Worm (Caenorhabditis elegans) whole organism, L4 larva: ENCODE measurements around the gene rgs-5.

Experiments
- D1046.2 ChIP-seq: fragments of 200-800 bp; sonication (Bioruptor generic); IDR thresholded peaks from 2 replicates; pipeline ENCODE4 v1.3.6; 2022; ENCODE audit warnings: missing genetic modification characterization, missing compliant biosample characterization
- F44E2.7 ChIP-seq: fragments of 200-800 bp; sonication (Bioruptor generic); IDR thresholded peaks from 2 replicates; pipeline ENCODE4 v2.1.2; 2022; ENCODE audit warnings: missing genetic modification characterization, missing compliant biosample characterization
- F49E8.2 ChIP-seq: sonication (generic microtip); optimal IDR thresholded peaks from 2 replicates; lab custom pipeline; 2016; ENCODE audit warnings: missing compliant biosample characterization, mild to moderate bottlenecking, missing genetic modification characterization, borderline replicate concordance
- ZK337.2 ChIP-seq: fragments of 200-800 bp; sonication (Bioruptor generic); IDR thresholded peaks from 2 replicates; pipeline ENCODE4 v1.3.6; 2022; ENCODE audit warnings: missing genetic modification reagents, missing genetic modification characterization, missing compliant biosample characterization
- aha-1 ChIP-seq: fragments of 150-350 bp; peaks from one replicate; lab custom pipeline; 2014; ENCODE audit warnings: missing biosample characterization, missing genetic modification characterization
- aly-2 ChIP-seq: sonication (generic microtip); optimal IDR thresholded peaks from 2 replicates; lab custom pipeline; 2018; ENCODE audit warnings: missing biosample characterization, missing genetic modification characterization
- ceh-44 ChIP-seq: fragments of 200-800 bp; sonication (Bioruptor generic); IDR thresholded peaks from 2 replicates; pipeline ENCODE4 v1.3.6; 2022; ENCODE audit warnings: missing genetic modification reagents, missing genetic modification characterization, missing compliant biosample characterization
- ceh-62 ChIP-seq: sonication (generic microtip); optimal IDR thresholded peaks from 2 replicates; lab custom pipeline; 2017; ENCODE audit warnings: missing biosample characterization, missing genetic modification characterization
- ces-1 ChIP-seq: fragments of 150-350 bp; sonication (generic microtip); optimal IDR thresholded peaks from 4 replicates; lab custom pipeline; 2014; ENCODE audit warnings: missing biosample characterization, missing genetic modification reagents, missing genetic modification characterization
- daf-16 ChIP-seq, 3 experiments: sonication (generic microtip); optimal IDR thresholded peaks; 2 replicates each; lab custom pipeline; 2016 to 2017; ENCODE audit warnings: missing genetic modification characterization in 3 of 3, missing genetic modification reagents in 3 of 3, mild to moderate bottlenecking in 2 of 3, missing compliant biosample characterization in 2 of 3, missing biosample characterization in 1 of 3, moderate library complexity in 1 of 3
- daf-19 ChIP-seq: fragments of 200-800 bp; sonication (Bioruptor generic); conservative IDR thresholded peaks from 2 replicates; pipeline ENCODE4 v1.3.6; 2022; ENCODE audit warnings: missing genetic modification characterization, missing compliant biosample characterization
- dmd-9 ChIP-seq: fragments of 200-800 bp; sonication (Bioruptor generic); IDR thresholded peaks from 2 replicates; pipeline ENCODE4 v1.3.6; 2022; ENCODE audit warnings: missing genetic modification reagents, missing genetic modification characterization, missing compliant biosample characterization
- egl-27 ChIP-seq: sonication (generic microtip); optimal IDR thresholded peaks from 3 replicates; lab custom pipeline; 2017; ENCODE audit warnings: missing biosample characterization, missing genetic modification reagents, missing genetic modification characterization
- hlh-11 ChIP-seq: fragments of 200-800 bp; sonication (Bioruptor generic); optimal IDR thresholded peaks from 2 replicates; lab custom pipeline; 2018; ENCODE audit warnings: mild to moderate bottlenecking, missing genetic modification characterization, missing compliant biosample characterization
- jun-1 ChIP-seq: fragments of 150-350 bp; optimal IDR thresholded peaks from 2 replicates; lab custom pipeline; 2014; ENCODE audit warnings: missing biosample characterization, missing genetic modification reagents, missing genetic modification characterization
- lin-1 ChIP-seq: fragments of 200-800 bp; sonication (Bioruptor generic); IDR thresholded peaks from 2 replicates; pipeline ENCODE4 v1.3.6; 2022; ENCODE audit warnings: missing genetic modification reagents, missing genetic modification characterization, missing compliant biosample characterization
- lin-15B ChIP-seq: fragments of 150-350 bp; sonication (generic microtip); optimal IDR thresholded peaks from 3 replicates; lab custom pipeline; 2014; ENCODE audit warnings: missing biosample characterization, missing genetic modification characterization
- lsy-2 ChIP-seq, 2 experiments: fragments of 150-350 bp in 1 of 2; sonication (generic microtip) in 1 of 2; optimal IDR thresholded peaks; 2 replicates each; lab custom pipeline; 2014 to 2017; ENCODE audit warnings: missing biosample characterization in 2 of 2, missing genetic modification characterization in 2 of 2
- mdl-1 ChIP-seq, 2 experiments: fragments of 150-350 bp in 1 of 2; sonication (generic microtip) in 1 of 2; optimal IDR thresholded peaks; 2 replicates each; lab custom pipeline; 2014 to 2017; ENCODE audit warnings: missing biosample characterization in 2 of 2, missing genetic modification characterization in 2 of 2
- mep-1 ChIP-seq: fragments of 150-350 bp; sonication (generic microtip); optimal IDR thresholded peaks from 3 replicates; lab custom pipeline; 2014; ENCODE audit warnings: missing biosample characterization, missing genetic modification characterization
- mes-2 ChIP-seq: sonication (generic microtip); optimal IDR thresholded peaks from 2 replicates; lab custom pipeline; 2016; ENCODE audit warnings: missing genotype, mild to moderate bottlenecking, missing genetic modification characterization, missing compliant biosample characterization; ENCODE audit not compliant: poor library complexity, severe bottlenecking
- mxl-2 ChIP-seq: fragments of 200-800 bp; sonication (Bioruptor generic); conservative IDR thresholded peaks from 2 replicates; pipeline ENCODE4 v1.3.6; 2022; ENCODE audit warnings: missing genetic modification reagents, missing genetic modification characterization, missing compliant biosample characterization
- nhr-25 ChIP-seq: sonication (generic microtip); optimal IDR thresholded peaks from 2 replicates; lab custom pipeline; 2017; ENCODE audit warnings: missing genetic modification characterization, mild to moderate bottlenecking, missing compliant biosample characterization, antibody characterized with exemption, moderate library complexity, borderline replicate concordance; ENCODE audit not compliant: insufficient read depth
- nhr-28 ChIP-seq: fragments of 150-350 bp; optimal IDR thresholded peaks from 2 replicates; lab custom pipeline; 2014; ENCODE audit warnings: missing biosample characterization, missing genetic modification characterization
- nhr-76 ChIP-seq: fragments of 150-350 bp; optimal IDR thresholded peaks from 2 replicates; lab custom pipeline; 2014; ENCODE audit warnings: missing biosample characterization, missing genetic modification characterization
- nhr-77 ChIP-seq: fragments of 150-350 bp; optimal IDR thresholded peaks from 2 replicates; lab custom pipeline; 2014; ENCODE audit warnings: missing biosample characterization, missing genetic modification characterization
- pha-4 ChIP-seq, 2 experiments: fragments of 150-350 bp in 1 of 2; fragments of 200-800 bp in 1 of 2; sonication (Bioruptor generic) in 1 of 2; IDR thresholded peaks in 1 of 2; optimal IDR thresholded peaks in 1 of 2; 2 replicates each; pipeline versions ENCODE4 v1.3.6 to Lab custom; 2014 to 2022; ENCODE audit warnings: missing genetic modification characterization in 2 of 2, missing genetic modification reagents in 2 of 2, missing biosample characterization in 1 of 2, missing compliant biosample characterization in 1 of 2
- php-3 ChIP-seq: fragments of 200-800 bp; sonication (Bioruptor generic); IDR thresholded peaks from 2 replicates; pipeline ENCODE4 v1.3.6; 2022; ENCODE audit warnings: missing genetic modification reagents, missing genetic modification characterization, missing compliant biosample characterization
- rbr-2 ChIP-seq: sonication (generic microtip); optimal IDR thresholded peaks from 2 replicates; lab custom pipeline; 2016; ENCODE audit warnings: missing genotype, missing genetic modification characterization, missing compliant biosample characterization
- saeg-2 ChIP-seq: fragments of 200-800 bp; sonication (Bioruptor generic); IDR thresholded peaks from 2 replicates; pipeline ENCODE4 v1.3.6; 2022; ENCODE audit warnings: missing genetic modification reagents, missing genetic modification characterization, missing compliant biosample characterization
- set-16 ChIP-seq: fragments of 200-800 bp; sonication (Bioruptor generic); IDR thresholded peaks from 2 replicates; pipeline ENCODE4 v1.3.6; 2022; ENCODE audit warnings: missing genetic modification reagents, missing genetic modification characterization, missing compliant biosample characterization
- snpc-4 ChIP-seq: fragments of 150-350 bp; optimal IDR thresholded peaks from 2 replicates; lab custom pipeline; 2014; ENCODE audit warnings: missing biosample characterization, missing genetic modification characterization
- tag-97 ChIP-seq: fragments of 200-800 bp; sonication (Bioruptor generic); IDR thresholded peaks from 2 replicates; pipeline ENCODE4 v1.3.6; 2022; ENCODE audit warnings: missing genetic modification characterization, missing compliant biosample characterization
- tra-1 ChIP-seq: fragments of 200-800 bp; sonication (Bioruptor generic); IDR thresholded peaks from 2 replicates; pipeline ENCODE4 v1.3.6; 2022; ENCODE audit warnings: missing genetic modification reagents, missing genetic modification characterization, missing compliant biosample characterization
- unc-62 ChIP-seq, 3 experiments: fragments of 150-350 bp in 1 of 3; sonication (generic microtip); optimal IDR thresholded peaks in 2 of 3; peaks in 1 of 3; 1 replicate in 1 of 3; 2 replicates in 2 of 3; lab custom pipeline; 2014 to 2017; ENCODE audit warnings: missing biosample characterization in 3 of 3, missing genetic modification characterization in 3 of 3, missing genetic modification reagents in 3 of 3, missing genotype in 1 of 3
- zfp-2 ChIP-seq: sonication (generic microtip); optimal IDR thresholded peaks from 2 replicates; lab custom pipeline; 2016; ENCODE audit warnings: mild to moderate bottlenecking, missing genetic modification characterization, missing compliant biosample characterization
- zfp-3 ChIP-seq: fragments of 200-800 bp; sonication (Bioruptor generic); conservative IDR thresholded peaks from 2 replicates; pipeline ENCODE4 v1.3.6; 2022; ENCODE audit warnings: missing genetic modification reagents, missing genetic modification characterization, missing compliant biosample characterization
- zip-2 ChIP-seq: fragments of 150-350 bp; optimal IDR thresholded peaks from 2 replicates; lab custom pipeline; 2014; ENCODE audit warnings: missing biosample characterization, missing genetic modification characterization
- ztf-11 ChIP-seq: fragments of 150-350 bp; optimal IDR thresholded peaks from 2 replicates; lab custom pipeline; 2014; ENCODE audit warnings: missing biosample characterization, missing genetic modification characterization
- ztf-7 ChIP-seq: fragments of 150-350 bp; optimal IDR thresholded peaks from 2 replicates; lab custom pipeline; 2014; ENCODE audit warnings: missing biosample characterization, missing genetic modification characterization

The rgs-5 gene

DNA sequence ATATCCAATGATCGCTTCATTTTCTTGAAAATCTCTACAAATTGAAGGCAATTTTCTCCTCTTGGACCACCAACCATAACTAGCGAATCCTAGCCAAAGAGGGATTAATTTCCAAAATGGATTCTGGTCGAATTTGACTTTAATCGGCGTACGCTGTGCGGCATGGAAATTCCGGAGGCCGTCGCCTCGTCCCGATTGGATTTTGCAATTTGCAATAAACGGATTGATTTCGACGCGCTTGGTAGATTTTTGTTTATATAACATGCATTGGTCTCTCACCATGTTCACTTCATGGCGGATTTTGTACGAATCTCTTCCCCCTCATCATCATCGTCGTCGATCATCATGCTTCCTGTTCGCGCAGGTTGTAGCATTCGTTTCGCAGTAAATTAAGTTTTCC is 32.6 kb upstream of the rgs-5 start:
- no peak for TF ChIP-seq ces-1 (GFP tag; lab: Kevin White, UChicago)
- no peak for TF ChIP-seq daf-19 (GFP tag; lab: Robert Waterston, UW)
- no peak for TF ChIP-seq lin-15B
- TF ChIP-seq ZK337.2 (GFP tag; lab: Robert Waterston, UW) = no peak
- TF ChIP-seq snpc-4 (tag; lab: Kevin White, UChicago) = no peak
- no peak for TF ChIP-seq mes-2 (tag; lab: Kevin White, UChicago)

DNA sequence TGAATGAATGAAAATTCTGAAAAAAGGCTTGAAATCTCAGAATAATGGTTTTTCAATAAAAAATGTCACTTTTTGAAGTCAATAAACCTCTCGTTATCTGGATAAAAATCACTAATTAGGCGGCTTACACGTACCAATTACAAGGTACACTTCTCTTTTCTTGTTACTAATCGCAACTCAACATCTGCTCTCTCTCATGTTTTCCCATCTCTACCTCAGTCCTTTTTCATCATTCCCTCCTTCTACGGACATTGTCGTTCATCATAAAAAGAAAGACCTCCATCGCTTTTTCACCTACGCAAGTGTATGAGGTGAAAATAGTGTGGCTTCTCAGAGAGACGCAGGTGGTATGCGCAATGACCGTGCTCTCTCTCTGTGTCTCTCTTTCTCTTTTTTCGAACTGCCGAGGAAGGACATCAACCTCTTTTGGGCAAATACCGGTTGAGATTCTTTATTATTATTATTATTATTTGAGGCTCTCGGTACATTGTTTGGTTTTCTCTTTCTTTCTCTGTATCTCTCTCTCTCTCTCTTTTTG is 30.3 kb upstream of the rgs-5 start:
- TF ChIP-seq lsy-2 (tag; optimal IDR thresholded peaks at IDR 0.05; lab: Kevin White, UChicago) (peak in 1 of 2 experiments; percentile 38), pha-4 (GFP tag; IDR thresholded peaks at IDR 0.05; lab: Robert Waterston, UW) (no peak), pha-4 (tag; optimal IDR thresholded peaks at IDR 0.05; lab: Kevin White, UChicago) (peak; percentile 31), mep-1 (tag; lab: Kevin White, UChicago) (peak; percentile 28), ztf-11 (tag; lab: Kevin White, UChicago) (no peak), rbr-2 (tag; lab: Kevin White, UChicago) (peak; percentile 8), hlh-11 (peak; percentile 15), mes-2 (tag; lab: Kevin White, UChicago) (peak; percentile 6), nhr-28 (peak; percentile 21), zfp-3 (no peak), daf-16 (GFP tag; optimal IDR thresholded peaks at IDR 0.05; lab: Kevin White, UChicago) (no peak), daf-16 (tag; optimal IDR thresholded peaks at IDR 0.05; lab: Kevin White, UChicago) (peak; percentile 19)

DNA sequence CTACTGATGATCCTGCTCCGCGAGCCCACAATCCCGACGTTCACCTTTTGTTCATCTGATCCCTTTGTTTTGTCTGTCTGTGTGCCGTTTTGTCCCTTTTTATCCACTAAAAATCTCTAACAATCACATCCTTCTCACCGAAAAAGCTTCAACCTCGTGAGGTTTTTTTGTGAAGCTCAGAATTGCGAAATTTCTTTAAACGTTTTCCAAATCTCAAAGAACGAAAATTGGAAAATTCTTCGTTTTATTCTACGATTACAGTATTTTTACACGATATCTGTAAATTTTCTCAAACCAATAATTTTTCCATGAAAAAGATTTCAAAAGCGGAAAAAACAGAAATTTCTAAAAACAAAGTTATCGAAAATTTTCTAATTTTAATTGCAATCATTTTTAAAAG is 24.2 kb upstream of the rgs-5 start:
- TF ChIP-seq nhr-76 (tag; lab: Kevin White, UChicago) (no peak), aha-1 (tag; lab: Kevin White, UChicago) (peak; percentile 61)

DNA sequence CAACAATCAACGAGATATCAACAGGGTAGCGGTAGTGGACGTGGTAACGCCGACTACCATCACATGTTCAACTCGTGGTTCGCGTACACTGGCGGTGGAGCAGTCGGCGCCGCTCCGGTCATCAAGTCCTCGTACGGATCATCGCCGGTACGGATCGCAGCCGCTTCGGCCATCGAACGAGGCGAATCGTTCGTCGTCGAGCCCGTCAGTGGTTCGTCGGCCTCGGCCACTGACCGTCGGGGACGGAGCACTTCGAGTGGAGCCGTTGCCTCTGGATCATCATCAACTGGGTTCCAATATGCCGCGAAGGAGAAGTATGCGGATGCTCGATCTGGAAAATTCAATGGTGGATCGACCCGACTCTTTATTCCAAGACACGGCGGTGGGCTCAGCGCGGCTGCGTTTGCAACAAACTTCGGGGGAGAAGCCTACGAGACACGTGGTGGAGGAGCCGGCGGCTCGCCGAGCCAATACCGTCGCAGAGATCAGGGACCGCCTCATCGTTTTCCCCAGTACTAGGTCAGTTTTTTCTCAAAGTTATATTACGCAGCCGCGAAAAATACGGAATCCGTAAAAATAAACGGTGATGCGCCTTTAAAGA is 22.9 kb upstream of the rgs-5 start:
- no peak for TF ChIP-seq unc-62 (GFP tag; optimal IDR thresholded peaks at IDR 0.05 in 1 of 2; lab: Kevin White, UChicago)
- no peak for TF ChIP-seq unc-62 (tag; optimal IDR thresholded peaks at IDR 0.05; lab: Kevin White, UChicago)
- TF ChIP-seq aha-1 (tag; lab: Kevin White, UChicago) = peak; percentile 52
- TF ChIP-seq tra-1 (GFP tag; lab: Robert Waterston, UW) = no peak
- 0 out of 2 replicates have a peak, but pooled peaks have one; percentile 6 for TF ChIP-seq D1046.2 (GFP tag; lab: Robert Waterston, UW)
- no peak for TF ChIP-seq zfp-2 (tag; lab: Kevin White, UChicago)
- no peak for TF ChIP-seq saeg-2 (GFP tag; lab: Robert Waterston, UW)
- peak; percentile 92 for TF ChIP-seq set-16 (GFP tag; lab: Robert Waterston, UW)
- TF ChIP-seq tag-97 (GFP tag; lab: Robert Waterston, UW) = no peak
- TF ChIP-seq zip-2 (tag; lab: Kevin White, UChicago) = no peak
- TF ChIP-seq ceh-44 (GFP tag; lab: Robert Waterston, UW) = no peak
- no peak for TF ChIP-seq ceh-62 (tag; lab: Kevin White, UChicago)
- TF ChIP-seq ztf-7 (tag; lab: Kevin White, UChicago) = no peak
- no peak for TF ChIP-seq lin-1 (GFP tag; lab: Robert Waterston, UW)

- TF ChIP-seq F44E2.7 (GFP tag; lab: Robert Waterston, UW) (no peak), jun-1 (tag; lab: Kevin White, UChicago) (no peak), dmd-9 (GFP tag; lab: Robert Waterston, UW) (no peak), aly-2 (no peak), lin-15B (no peak), F49E8.2 (tag; lab: Kevin White, UChicago) (no peak), php-3 (GFP tag; lab: Robert Waterston, UW) (no peak), mdl-1 (tag; optimal IDR thresholded peaks at IDR 0.05; lab: Kevin White, UChicago) (no peak), zfp-3 (no peak), nhr-77 (tag; lab: Kevin White, UChicago) (no peak), egl-27 (no peak), mxl-2 (GFP tag; lab: Robert Waterston, UW) (no peak), nhr-25 (no peak)
Observed at ce11 chrIII:5677790-5678189, 20.6 kb upstream of the rgs-5 start, which contains the start of gene F54E7.9. Gene F54E7.9, minus strand, starts transcription at chrIII:5677890.
